Worm (Caenorhabditis elegans) whole organism, L3 larva: ENCODE measurements around the gene srt-73.

Source experiments
- ZK546.5 ChIP-seq: sonication (generic microtip); optimal IDR thresholded peaks from 2 replicates; lab custom pipeline; 2017; ENCODE audit warnings: missing biosample characterization, missing genetic modification characterization
- ceh-9 ChIP-seq: sonication (generic microtip); optimal IDR thresholded peaks from 2 replicates; lab custom pipeline; 2018; ENCODE audit warnings: missing biosample characterization, missing genetic modification characterization
- egl-27 ChIP-seq: sonication (generic microtip); optimal IDR thresholded peaks from 4 replicates; lab custom pipeline; 2017; ENCODE audit warnings: missing biosample characterization, missing genetic modification reagents, missing genetic modification characterization
- elt-1 ChIP-seq: fragments of 150-350 bp; optimal IDR thresholded peaks from 2 replicates; lab custom pipeline; 2014; ENCODE audit warnings: missing biosample characterization, missing genetic modification characterization
- elt-3 ChIP-seq, 3 experiments: fragments of 150-350 bp in 1 of 3; sonication (generic microtip) in 2 of 3; optimal IDR thresholded peaks; 2 replicates in 2 of 3; 4 replicates in 1 of 3; lab custom pipeline; 2014 to 2017; ENCODE audit warnings: missing biosample characterization in 3 of 3, missing genetic modification characterization in 3 of 3
- fos-1 ChIP-seq: fragments of 150-350 bp; optimal IDR thresholded peaks from 2 replicates; lab custom pipeline; 2014; ENCODE audit warnings: missing biosample characterization, missing genetic modification characterization
- nhr-11 ChIP-seq: fragments of 150-350 bp; optimal IDR thresholded peaks from 2 replicates; lab custom pipeline; 2014; ENCODE audit warnings: missing biosample characterization, missing genetic modification characterization
- nhr-23 ChIP-seq: fragments of 150-350 bp; optimal IDR thresholded peaks from 2 replicates; lab custom pipeline; 2014; ENCODE audit warnings: missing biosample characterization, missing genetic modification reagents, missing genetic modification characterization
- nhr-237 ChIP-seq: fragments of 150-350 bp; optimal IDR thresholded peaks from 2 replicates; lab custom pipeline; 2014; ENCODE audit warnings: missing biosample characterization, missing genetic modification characterization
- nhr-25 ChIP-seq: sonication (generic microtip); optimal IDR thresholded peaks from 2 replicates; lab custom pipeline; 2017; ENCODE audit warnings: missing biosample characterization, missing genetic modification characterization
- skn-1 ChIP-seq: fragments of 150-350 bp; optimal IDR thresholded peaks from 2 replicates; lab custom pipeline; 2014; ENCODE audit warnings: missing biosample characterization, missing genetic modification characterization
- tbx-2 ChIP-seq: sonication (generic microtip); optimal IDR thresholded peaks from 2 replicates; lab custom pipeline; 2016; ENCODE audit warnings: mild to moderate bottlenecking, missing genetic modification characterization, missing compliant biosample characterization
- unc-39 ChIP-seq: sonication (generic microtip); optimal IDR thresholded peaks from 4 replicates; lab custom pipeline; 2017; ENCODE audit warnings: missing biosample characterization, missing genetic modification characterization

DNA sequence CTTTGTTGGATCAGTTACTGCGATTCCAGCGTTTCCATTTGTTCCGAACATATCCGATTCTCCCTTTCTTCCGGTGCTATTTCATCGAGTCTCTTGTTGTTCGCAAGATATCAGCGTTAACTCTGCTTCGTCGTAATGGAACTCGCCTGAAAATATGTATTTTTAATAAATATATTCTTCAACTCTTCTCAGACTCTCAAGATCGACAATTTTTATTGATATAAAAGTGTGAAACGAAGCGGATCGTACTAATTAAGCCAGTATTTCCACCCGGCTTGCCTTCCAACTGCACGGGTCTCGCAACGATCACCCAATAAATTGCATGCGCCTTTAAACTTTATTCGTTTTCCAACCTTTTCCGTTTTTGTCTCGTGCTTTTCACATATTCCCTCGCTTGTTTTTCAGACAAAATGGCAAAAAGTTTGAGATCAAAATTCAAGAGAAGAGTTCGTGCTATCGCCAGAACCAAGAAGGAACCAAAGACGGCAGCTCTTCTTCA lies 44.9 kb downstream of the srt-73 start, which contains the start of the genes xpo-3 and C49H3.3:
- TF ChIP-seq nhr-25 (peak; percentile 34), elt-1 (tag; lab: Kevin White, UChicago) (no peak), elt-3 (tag; optimal IDR thresholded peaks at IDR 0.05; lab: Kevin White, UChicago) (no peak), nhr-237 (tag; lab: Kevin White, UChicago) (no peak), tbx-2 (tag; lab: Kevin White, UChicago) (no peak), nhr-23 (tag; lab: Kevin White, UChicago) (no peak), egl-27 (tag; lab: Kevin White, UChicago) (no peak), ceh-9 (tag; lab: Kevin White, UChicago) (no peak), nhr-11 (tag; lab: Kevin White, UChicago) (no peak), skn-1 (tag; lab: Kevin White, UChicago) (no peak), ZK546.5 (tag; lab: Kevin White, UChicago) (no peak), fos-1 (tag; lab: Kevin White, UChicago) (no peak), unc-39 (tag; lab: Kevin White, UChicago) (no peak)
